Fruit fly (Drosophila melanogaster) whole organism, embryonic: ENCODE measurements around the gene Nrx-IV.

Experiments
- Adf1 ChIP-seq: fragments of 200-800 bp; sonication (Bioruptor generic); IDR thresholded peaks from 2 replicates; pipeline ENCODE4 v1.3.6; 2022; ENCODE audit warnings: missing biosample characterization, missing genetic modification characterization
- Antp ChIP-seq: fragments of 200-800 bp; sonication (Bioruptor generic); optimal IDR thresholded peaks from 3 replicates; lab custom pipeline; 2016; ENCODE audit warnings: missing biosample characterization, missing genetic modification characterization
- CG10267 ChIP-seq: fragments of 200-800 bp; sonication (Bioruptor generic); optimal IDR thresholded peaks from 2 replicates; lab custom pipeline; 2018; ENCODE audit warnings: missing biosample characterization, mild to moderate bottlenecking, missing genetic modification characterization, moderate library complexity
- CG10565 ChIP-seq: fragments of 200-800 bp; sonication (Bioruptor generic); optimal IDR thresholded peaks from 3 replicates; lab custom pipeline; 2016; ENCODE audit warnings: missing biosample characterization, mild to moderate bottlenecking, missing genetic modification characterization
- CG10959 ChIP-seq: fragments of 200-800 bp; sonication (Bioruptor generic); IDR thresholded peaks from 2 replicates; pipeline ENCODE4 v1.3.6; 2022; ENCODE audit warnings: missing biosample characterization, missing genetic modification characterization
- CG11085 ChIP-seq: fragments of 200-800 bp; sonication (Bioruptor generic); IDR thresholded peaks from 2 replicates; pipeline ENCODE4 v1.3.6; 2022; ENCODE audit warnings: missing biosample characterization, missing genetic modification characterization
- CG12219 ChIP-seq: fragments of 200-800 bp; sonication (Bioruptor generic); optimal IDR thresholded peaks from 3 replicates; lab custom pipeline; 2018; ENCODE audit warnings: missing biosample characterization, mild to moderate bottlenecking, missing genetic modification characterization
- CG1233 ChIP-seq: fragments of 200-800 bp; sonication (Bioruptor generic); optimal IDR thresholded peaks from 4 replicates; lab custom pipeline; 2018; ENCODE audit warnings: missing biosample characterization, mild to moderate bottlenecking, missing genetic modification characterization
- CG13296 ChIP-seq: fragments of 200-800 bp; sonication (Bioruptor generic); optimal IDR thresholded peaks from 3 replicates; lab custom pipeline; 2018; ENCODE audit warnings: missing biosample characterization, mild to moderate bottlenecking, missing genetic modification characterization
- CG13624 ChIP-seq: fragments of 200-800 bp; sonication (Bioruptor generic); optimal IDR thresholded peaks from 2 replicates; lab custom pipeline; 2016; ENCODE audit warnings: missing biosample characterization, missing genetic modification characterization
- CG14667 ChIP-seq: fragments of 200-800 bp; sonication (Bioruptor generic); IDR thresholded peaks from 2 replicates; pipeline ENCODE4 v1.3.6; 2022; ENCODE audit warnings: missing biosample characterization, missing genetic modification characterization
- CG14965 ChIP-seq: fragments of 200-800 bp; sonication (Bioruptor generic); optimal IDR thresholded peaks from 2 replicates; lab custom pipeline; 2016; ENCODE audit warnings: missing biosample characterization, missing genetic modification characterization, borderline replicate concordance
- CG15011 ChIP-seq: fragments of 200-800 bp; sonication (Bioruptor generic); optimal IDR thresholded peaks from 3 replicates; lab custom pipeline; 2018; ENCODE audit warnings: missing biosample characterization, mild to moderate bottlenecking, missing genetic modification characterization
- CG15269 ChIP-seq: fragments of 200-800 bp; sonication (Bioruptor generic); optimal IDR thresholded peaks from 2 replicates; lab custom pipeline; 2018; ENCODE audit warnings: missing biosample characterization, mild to moderate bottlenecking, missing genetic modification characterization, moderate library complexity
- CG1792 ChIP-seq: fragments of 200-800 bp; sonication (Bioruptor generic); optimal IDR thresholded peaks from 2 replicates; lab custom pipeline; 2016; ENCODE audit warnings: missing biosample characterization, missing genetic modification characterization
- CG33213 ChIP-seq: fragments of 200-800 bp; sonication (Bioruptor generic); optimal IDR thresholded peaks from 3 replicates; lab custom pipeline; 2016; ENCODE audit warnings: missing biosample characterization, missing genetic modification characterization
- CG4707 ChIP-seq: fragments of 200-800 bp; sonication (Bioruptor generic); optimal IDR thresholded peaks from 2 replicates; lab custom pipeline; 2018; ENCODE audit warnings: missing biosample characterization, mild to moderate bottlenecking, missing genetic modification characterization, moderate library complexity
- CG7556 ChIP-seq: fragments of 200-800 bp; sonication (Bioruptor generic); optimal IDR thresholded peaks from 2 replicates; lab custom pipeline; 2017; ENCODE audit warnings: missing biosample characterization, mild to moderate bottlenecking, missing genetic modification characterization
- CG7839 ChIP-seq: fragments of 200-800 bp; sonication (Bioruptor generic); optimal IDR thresholded peaks from 3 replicates; lab custom pipeline; 2018; ENCODE audit warnings: missing biosample characterization, mild to moderate bottlenecking, missing genetic modification characterization, moderate library complexity
- CG8281 ChIP-seq: fragments of 200-800 bp; sonication (Bioruptor generic); optimal IDR thresholded peaks from 2 replicates; lab custom pipeline; 2018; ENCODE audit warnings: missing biosample characterization, mild to moderate bottlenecking, missing genetic modification characterization, moderate library complexity
- Camta ChIP-seq: fragments of 200-800 bp; sonication (Bioruptor generic); optimal IDR thresholded peaks from 2 replicates; lab custom pipeline; 2016; ENCODE audit warnings: missing biosample characterization, missing genetic modification characterization
- Gug ChIP-seq: fragments of 200-800 bp; sonication (Bioruptor generic); IDR thresholded peaks from 4 replicates; pipeline ENCODE4 v1.3.6; 2022; ENCODE audit warnings: missing biosample characterization, missing genetic modification characterization
- HLH4C ChIP-seq: fragments of 200-800 bp; sonication (Bioruptor generic); IDR thresholded peaks from 3 replicates; pipeline ENCODE4 v1.3.6; 2022; ENCODE audit warnings: missing biosample characterization, missing genetic modification characterization; ENCODE audit not compliant: partially characterized antibody
- HLH54F ChIP-seq: fragments of 200-800 bp; sonication (Bioruptor generic); optimal IDR thresholded peaks from 3 replicates; lab custom pipeline; 2016; ENCODE audit warnings: missing biosample characterization, missing genetic modification characterization
- Hr78 ChIP-seq, 2 experiments: fragments of 200-800 bp in 1 of 2; fragments of >200 bp in 1 of 2; sonication (Bioruptor generic) in 1 of 2; optimal IDR thresholded peaks; 2 replicates each; lab custom pipeline; 2017 to 2019; ENCODE audit warnings: missing biosample characterization in 2 of 2, missing genetic modification characterization in 2 of 2, mild to moderate bottlenecking in 1 of 2, moderate library complexity in 1 of 2
- Mrtf ChIP-seq: fragments of 200-800 bp; sonication (Bioruptor generic); IDR thresholded peaks from 3 replicates; pipeline ENCODE4 v1.3.6; 2022; ENCODE audit warnings: missing biosample characterization, missing genetic modification characterization
- NC2β ChIP-seq: fragments of 200-800 bp; sonication (Bioruptor generic); optimal IDR thresholded peaks from 2 replicates; lab custom pipeline; 2016; ENCODE audit warnings: missing biosample characterization, missing genetic modification characterization
- NK7.1 ChIP-seq: fragments of 200-800 bp; sonication (Bioruptor generic); optimal IDR thresholded peaks from 3 replicates; lab custom pipeline; 2016; ENCODE audit warnings: missing biosample characterization, missing genetic modification characterization
- Ravus ChIP-seq: fragments of 200-800 bp; sonication (Bioruptor generic); IDR thresholded peaks from 2 replicates; pipeline ENCODE4 v1.3.6; 2022; ENCODE audit warnings: missing biosample characterization, missing genetic modification characterization
- Scr ChIP-seq: fragments of 200-800 bp; sonication (Bioruptor generic); IDR thresholded peaks from 2 replicates; pipeline ENCODE4 v1.3.6; 2022; ENCODE audit warnings: missing biosample characterization, missing genetic modification characterization; ENCODE audit not compliant: partially characterized antibody
- Sox100B ChIP-seq: fragments of 200-800 bp; sonication (Bioruptor generic); optimal IDR thresholded peaks from 3 replicates; lab custom pipeline; 2018; ENCODE audit warnings: missing biosample characterization, mild to moderate bottlenecking, missing genetic modification characterization
- Vsx1 ChIP-seq: fragments of 200-800 bp; sonication (Bioruptor generic); optimal IDR thresholded peaks from 2 replicates; lab custom pipeline; 2017; ENCODE audit warnings: missing biosample characterization, mild to moderate bottlenecking, missing genetic modification characterization, missing genetic modification reagents
- Xrp1 ChIP-seq: fragments of 200-800 bp; sonication (Bioruptor generic); IDR thresholded peaks from 2 replicates; pipeline ENCODE4 v1.3.6; 2022; ENCODE audit warnings: missing biosample characterization, missing genetic modification characterization
- ash1 ChIP-seq: fragments of 200-800 bp; sonication (Bioruptor generic); optimal IDR thresholded peaks from 2 replicates; lab custom pipeline; 2018; ENCODE audit warnings: missing biosample characterization, mild to moderate bottlenecking, missing genetic modification characterization
- bcd ChIP-seq: fragments of 200-800 bp; sonication (Bioruptor generic); optimal IDR thresholded peaks from 2 replicates; lab custom pipeline; 2017; ENCODE audit warnings: missing biosample characterization, mild to moderate bottlenecking, missing genetic modification characterization
- cad ChIP-seq: fragments of >200 bp; optimal IDR thresholded peaks from 2 replicates; lab custom pipeline; 2017; ENCODE audit warnings: missing biosample characterization, missing genetic modification characterization
- crp ChIP-seq, 2 experiments: fragments of 200-800 bp; sonication (Bioruptor generic); optimal IDR thresholded peaks; 2 replicates in 1 of 2; 3 replicates in 1 of 2; lab custom pipeline; 2017; ENCODE audit warnings: missing biosample characterization in 2 of 2, missing genetic modification characterization in 2 of 2, mild to moderate bottlenecking in 1 of 2, moderate library complexity in 1 of 2
- dmrt99B ChIP-seq: fragments of 200-800 bp; sonication (Bioruptor generic); optimal IDR thresholded peaks from 2 replicates; lab custom pipeline; 2018; ENCODE audit warnings: missing biosample characterization, mild to moderate bottlenecking, missing genetic modification characterization, moderate library complexity
- fu2 ChIP-seq: fragments of 200-800 bp; sonication (Bioruptor generic); optimal IDR thresholded peaks from 2 replicates; lab custom pipeline; 2016; ENCODE audit warnings: missing biosample characterization, missing genetic modification characterization
- gfzf ChIP-seq: fragments of 200-800 bp; sonication (Bioruptor generic); optimal IDR thresholded peaks from 2 replicates; lab custom pipeline; 2016; ENCODE audit warnings: missing biosample characterization, mild to moderate bottlenecking, missing genetic modification characterization, moderate library complexity
- grau ChIP-seq: fragments of 200-800 bp; optimal IDR thresholded peaks from 3 replicates; lab custom pipeline; 2019; ENCODE audit warnings: missing biosample characterization, mild to moderate bottlenecking, missing genetic modification characterization, moderate library complexity
- ind ChIP-seq: fragments of 200-800 bp; sonication (Bioruptor generic); optimal IDR thresholded peaks from 3 replicates; lab custom pipeline; 2016; ENCODE audit warnings: missing biosample characterization, missing genetic modification characterization
- odd ChIP-seq: fragments of 200-800 bp; sonication (Bioruptor generic); optimal IDR thresholded peaks from 2 replicates; lab custom pipeline; 2017; ENCODE audit warnings: missing biosample characterization, mild to moderate bottlenecking, missing genetic modification characterization
- pum ChIP-seq: fragments of 200-800 bp; sonication (Bioruptor generic); optimal IDR thresholded peaks from 2 replicates; lab custom pipeline; 2016; ENCODE audit warnings: missing biosample characterization, missing genetic modification characterization
- repo ChIP-seq: fragments of 200-800 bp; sonication (Bioruptor generic); optimal IDR thresholded peaks from 2 replicates; lab custom pipeline; 2016; ENCODE audit warnings: missing biosample characterization, missing genetic modification characterization
- ro ChIP-seq: fragments of 200-800 bp; sonication (Bioruptor generic); IDR thresholded peaks from 2 replicates; pipeline ENCODE4 v1.3.6; 2022; ENCODE audit warnings: missing biosample characterization, missing genetic modification characterization
- sens-2 ChIP-seq: fragments of 200-800 bp; sonication (Bioruptor generic); IDR thresholded peaks from 2 replicates; pipeline ENCODE4 v1.3.6; 2022; ENCODE audit warnings: missing biosample characterization, missing genetic modification characterization
- sima ChIP-seq: fragments of 200-800 bp; sonication (Bioruptor generic); optimal IDR thresholded peaks from 2 replicates; lab custom pipeline; 2016; ENCODE audit warnings: missing biosample characterization, missing genetic modification characterization
- slou ChIP-seq: fragments of 200-800 bp; sonication (Bioruptor generic); optimal IDR thresholded peaks from 3 replicates; lab custom pipeline; 2016; ENCODE audit warnings: missing biosample characterization, missing genetic modification characterization

The Nrx-IV gene

DNA sequence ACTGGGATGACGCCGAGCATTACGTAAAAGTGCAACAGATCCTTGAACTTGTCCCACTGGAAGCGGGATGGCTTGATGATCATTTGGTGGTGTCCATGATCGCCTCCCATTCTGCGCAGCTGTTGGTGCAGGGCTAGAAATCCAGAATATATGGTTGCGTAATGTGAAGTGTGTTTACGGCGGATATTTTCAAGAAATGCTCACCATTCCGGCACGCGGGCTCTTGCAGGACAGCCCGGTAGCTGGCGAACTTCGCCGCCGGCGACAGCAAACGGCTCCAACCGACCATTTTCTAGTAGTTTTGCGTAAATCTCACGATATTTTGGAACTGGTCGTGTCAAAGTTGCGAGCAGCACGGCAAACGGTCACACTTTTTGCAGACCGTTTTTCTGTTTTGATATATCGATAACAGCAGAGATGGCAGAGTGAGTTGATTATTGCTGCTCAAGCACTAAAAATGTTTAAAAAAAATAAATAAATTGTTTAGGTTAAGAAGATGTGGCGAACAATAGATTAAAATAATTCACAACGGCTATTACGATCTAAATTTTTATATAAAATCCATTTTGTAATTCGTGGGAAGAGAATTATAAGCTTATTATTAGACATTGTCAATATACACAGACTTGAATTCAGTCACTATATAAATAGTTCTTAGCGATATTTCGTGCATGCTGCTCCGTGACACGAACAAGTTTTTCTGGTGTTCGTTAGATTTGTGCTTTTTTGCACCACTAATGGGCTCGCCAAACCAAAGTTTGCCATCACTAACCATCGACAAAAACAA lies 8.0 kb upstream of the Nrx-IV start, which contains the start of the genes ND-SGDH and RhoGAP68F (continued):
- TF ChIP-seq Ravus (GFP tag; lab: Robert Waterston, UW) (no peak), ro (no peak), ash1 (GFP tag; lab: Kevin White, UChicago) (no peak), NC2β (GFP tag; lab: Kevin White, UChicago) (peak; percentile 48), odd (no peak), ind (GFP tag; lab: Kevin White, UChicago) (peak; percentile 83), cad (GFP tag; lab: Kevin White, UChicago) (no peak), repo (no peak), fu2 (GFP tag; lab: Kevin White, UChicago) (peak; percentile 34), crp (GFP tag; optimal IDR thresholded peaks at IDR 0.05; lab: Kevin White, UChicago) (peak in 1 of 2 experiments; percentile 40), CG10565 (GFP tag; lab: Kevin White, UChicago) (no peak), Scr (GFP tag; lab: Robert Waterston, UW) (peak; percentile 98), CG4707 (no peak), CG8281 (tag; lab: Kevin White, UChicago) (peak; percentile 2), HLH54F (GFP tag; lab: Kevin White, UChicago) (peak; percentile 71), Antp (peak; percentile 63), gfzf (GFP tag; lab: Kevin White, UChicago) (peak; percentile 58), CG15269 (tag; lab: Kevin White, UChicago) (peak; percentile 74), Hr78 (GFP tag; optimal IDR thresholded peaks at IDR 0.05; lab: Kevin White, UChicago) (no peak), CG11085 (GFP tag; lab: Robert Waterston, UW) (no peak), Camta (GFP tag; lab: Kevin White, UChicago) (peak; percentile 65), HLH4C (GFP tag; lab: Robert Waterston, UW) (peak; percentile 92), bcd (GFP tag; lab: Kevin White, UChicago) (peak; percentile 78), CG10959 (GFP tag; lab: Robert Waterston, UW) (peak; percentile 55; the same call in 1 of the 2 replicates), Gug (peak; percentile 72; the same call in 2 of the 4 replicates), CG10267 (tag; lab: Kevin White, UChicago) (peak; percentile 74), sens-2 (no peak; the same call in 1 of the 2 replicates), Sox100B (peak; percentile 72), NK7.1 (GFP tag; lab: Kevin White, UChicago) (peak; percentile 50), CG33213 (peak; percentile 61), CG13296 (GFP tag; lab: Kevin White, UChicago) (peak; percentile 70), slou (GFP tag; lab: Kevin White, UChicago) (peak; percentile 64), CG13624 (GFP tag; lab: Kevin White, UChicago) (peak; percentile 69), CG1233 (GFP tag; lab: Kevin White, UChicago) (peak; percentile 73), Mrtf (GFP tag; lab: Robert Waterston, UW) (peak; percentile 67; the same call in 1 of the 3 replicates), Adf1 (peak; percentile 41), CG15011 (peak; percentile 27), CG12219 (GFP tag; lab: Kevin White, UChicago) (no peak), CG7839 (tag; lab: Kevin White, UChicago) (peak; percentile 77), dmrt99B (tag; lab: Kevin White, UChicago) (peak; percentile 67), CG14667 (GFP tag; lab: Robert Waterston, UW) (peak; percentile 36; the same call in 1 of the 2 replicates), CG1792 (GFP tag; lab: Kevin White, UChicago) (peak; percentile 17), grau (tag; lab: Kevin White, UChicago) (peak; percentile 77), pum (GFP tag; lab: Kevin White, UChicago) (peak; percentile 68), CG7556 (GFP tag; lab: Kevin White, UChicago) (peak; percentile 74), CG14965 (GFP tag; lab: Kevin White, UChicago) (no peak), sima (GFP tag; lab: Kevin White, UChicago) (no peak), Vsx1 (GFP tag; lab: Kevin White, UChicago) (peak; percentile 62), Xrp1 (GFP tag; lab: Robert Waterston, UW) (peak; percentile 58; the same call in 1 of the 2 replicates)
